Worm (Caenorhabditis elegans): ENCODE results near the gene sos-1.

- TF ChIP-seq tbx-37 (GFP tag; conservative IDR thresholded peaks at IDR 0.05) (no peak), sea-1 (GFP tag; conservative IDR thresholded peaks at IDR 0.05) (no peak), hmbx-1 (tag; optimal IDR thresholded peaks at IDR 0.05) (no peak)
These were observed 24.8 kb downstream of the sos-1 start for ce11 chrV:4524327-4524726.

Data from whole organism, early embryonic.